Fruit fly (Drosophila melanogaster): ENCODE data around the gene Srg1.

Srg1 gene

DNA sequence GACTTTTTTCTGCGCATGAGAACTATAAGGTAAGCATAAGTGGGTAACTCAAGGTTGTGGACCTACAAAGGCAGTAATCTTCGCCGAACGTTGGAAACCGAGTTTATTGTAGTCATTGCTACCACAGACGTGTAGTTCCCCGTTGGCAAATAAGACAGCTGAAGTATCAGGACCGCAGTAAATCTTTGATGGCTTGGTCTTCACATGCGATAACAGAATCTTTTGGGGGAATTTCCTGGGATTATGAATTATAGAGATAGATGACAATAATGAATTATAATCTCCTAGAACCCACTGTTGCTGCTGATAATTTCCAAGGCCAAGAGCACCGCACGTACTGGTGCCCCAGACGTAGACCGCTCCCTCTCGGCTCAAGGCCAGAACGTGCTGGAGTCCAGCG, 41.5 kb downstream of the Srg1 start (continued):
- no peak for TF ChIP-seq CG4360 (GFP tag; IDR thresholded peaks at IDR 0.05)

DNA sequence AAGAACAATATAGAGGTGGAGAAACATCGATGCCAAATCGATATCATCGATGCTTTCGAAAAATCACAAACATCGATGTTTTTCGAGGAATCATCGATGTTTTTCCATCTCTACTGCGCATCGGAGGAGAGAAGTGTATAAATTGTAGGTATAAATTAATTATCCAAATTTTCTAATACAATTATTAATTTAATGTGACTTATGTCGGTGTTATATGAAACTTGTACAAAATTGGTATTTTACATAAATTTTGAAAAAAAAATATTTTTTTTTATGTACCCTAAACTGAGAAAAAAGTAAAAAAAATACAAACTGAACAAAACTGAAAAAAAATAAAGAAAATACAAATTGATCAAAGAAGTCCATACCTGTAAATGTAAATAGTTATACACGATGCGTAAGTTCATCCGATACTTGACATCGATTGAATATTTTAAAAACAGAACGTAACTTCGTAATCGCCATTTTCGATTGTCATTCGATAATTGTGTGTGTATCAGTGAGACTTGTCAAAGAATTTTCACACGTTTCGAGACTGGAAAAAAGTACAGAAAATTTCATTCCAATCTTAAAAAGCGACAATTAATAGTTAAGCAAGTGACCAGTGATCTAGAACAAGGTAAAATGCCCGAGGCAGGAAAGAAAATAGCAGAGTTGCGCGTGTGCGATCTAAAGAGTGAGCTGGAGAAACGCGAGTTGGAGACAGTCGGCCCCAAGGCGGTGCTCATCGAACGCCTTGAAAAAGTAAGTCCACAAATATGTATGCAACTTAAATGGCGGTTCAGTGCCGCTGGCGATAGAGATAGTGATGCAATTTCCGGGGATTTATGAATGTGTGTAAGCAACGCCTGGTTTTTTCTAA, 47.3 kb downstream of the Srg1 start, which contains the start of the genes CG5808 and Saf-B:
Gene CG5808 (minus strand): TSS at position 15 of the 862 bp plus-strand sequence.
Gene Saf-B (plus strand): TSS at position 472 of the 862 bp plus-strand sequence.
- TF ChIP-seq CG34376 (GFP tag; optimal IDR thresholded peaks at IDR 0.05) (no peak), CG11247 (GFP tag; IDR thresholded peaks at IDR 0.05) (no peak), Taf1 (GFP tag; IDR thresholded peaks at IDR 0.05) (no peak), zf30C (GFP tag; optimal IDR thresholded peaks at IDR 0.05) (no peak), Fer3 (tag; optimal IDR thresholded peaks at IDR 0.05) (peak; percentile 19), sr (GFP tag; IDR thresholded peaks at IDR 0.05) (no peak), cg (GFP tag; optimal IDR thresholded peaks at IDR 0.05) (no peak), CG13775 (GFP tag; optimal IDR thresholded peaks at IDR 0.05) (peak; percentile 61), CG12769 (tag; optimal IDR thresholded peaks at IDR 0.05) (no peak), CG13287 (GFP tag; IDR thresholded peaks at IDR 0.05; ENCODE audit: partially characterized antibody) (peak; percentile 76), vfl (GFP tag; optimal IDR thresholded peaks at IDR 0.05) (no peak), ftz-f1 (GFP tag; optimal IDR thresholded peaks at IDR 0.05) (peak; percentile 38), Dfd (GFP tag; optimal IDR thresholded peaks at IDR 0.05) (no peak), CG6654 (GFP tag; optimal IDR thresholded peaks at IDR 0.05) (no peak), CG3838 (GFP tag; optimal IDR thresholded peaks at IDR 0.05) (no peak), Xrp1 (GFP tag; IDR thresholded peaks at IDR 0.05) (peak; percentile 49; the same call in 1 of the 2 replicates), CG3847 (GFP tag; IDR thresholded peaks at IDR 0.05) (peak; percentile 41; the same call in 1 of the 2 replicates), dpn (GFP tag; optimal IDR thresholded peaks at IDR 0.05) (peak in 1 of 2 experiments; percentile 32), Dbx (GFP tag; IDR thresholded peaks at IDR 0.05) (peak; percentile 44; the same call in 2 of the 3 replicates), dati (GFP tag; IDR thresholded peaks at IDR 0.05) (no peak), CG4707 (GFP tag; optimal IDR thresholded peaks at IDR 0.05) (no peak), croc (GFP tag; conservative IDR thresholded peaks at IDR 0.05) (no peak), al (GFP tag; IDR thresholded peaks at IDR 0.05) (0 out of 2 replicates have a peak, but pooled peaks have one; percentile 34), Bgb (GFP tag; IDR thresholded peaks at IDR 0.05; ENCODE audit: partially characterized antibody) (peak; percentile 76), cwo (GFP tag; optimal IDR thresholded peaks at IDR 0.05) (no peak), CG10267 (tag; optimal IDR thresholded peaks at IDR 0.05) (peak; percentile 67), disco-r (GFP tag; optimal IDR thresholded peaks at IDR 0.05) (no peak), p53 (GFP tag; optimal IDR thresholded peaks at IDR 0.05) (no peak), CG8089 (GFP tag; optimal IDR thresholded peaks at IDR 0.05) (no peak), en (GFP tag; optimal IDR thresholded peaks at IDR 0.05) (no peak), CG4424 (GFP tag; optimal IDR thresholded peaks at IDR 0.05) (peak; percentile 58), CG13894 (tag; optimal IDR thresholded peaks at IDR 0.05) (no peak), CG10654 (GFP tag; optimal IDR thresholded peaks at IDR 0.05) (peak; percentile 60), CG15514 (GFP tag; optimal IDR thresholded peaks at IDR 0.05) (peak; percentile 41), CG2129 (GFP tag; IDR thresholded peaks at IDR 0.05; ENCODE audit: partially characterized antibody) (peak; percentile 60), tap (tag; optimal IDR thresholded peaks at IDR 0.05) (no peak), pho (GFP tag; optimal IDR thresholded peaks at IDR 0.05) (peak; percentile 7), lbe (GFP tag; optimal IDR thresholded peaks at IDR 0.05) (no peak), CG7987 (GFP tag; optimal IDR thresholded peaks at IDR 0.05) (no peak), CG14667 (GFP tag; IDR thresholded peaks at IDR 0.05) (peak; percentile 38; the same call in 1 of the 2 replicates), CG10209 (GFP tag; optimal IDR thresholded peaks at IDR 0.05) (no peak), maf-S (GFP tag; optimal IDR thresholded peaks at IDR 0.05) (no peak), CG12391 (tag; optimal IDR thresholded peaks at IDR 0.05) (peak; percentile 69), fru (optimal IDR thresholded peaks at IDR 0.05) (no peak), CG7357 (GFP tag; IDR thresholded peaks at IDR 0.05) (no peak), Vsx1 (GFP tag; optimal IDR thresholded peaks at IDR 0.05) (no peak)

Data from whole organism, embryonic.